Worm (Caenorhabditis elegans) whole organism, late embryonic: ENCODE measurements around the gene dao-6.

Source experiments
- K09A11.1 ChIP-seq: sonication (generic microtip); optimal IDR thresholded peaks from 2 replicates; lab custom pipeline; 2017; ENCODE audit warnings: antibody characterized with exemption, mild to moderate bottlenecking, missing genetic modification characterization, missing compliant biosample characterization; ENCODE audit not compliant: insufficient read depth
- Y22D7AL.16 ChIP-seq: sonication (generic microtip); optimal IDR thresholded peaks from 2 replicates; lab custom pipeline; 2016; ENCODE audit warnings: missing genetic modification characterization, missing compliant biosample characterization
- ama-1 ChIP-seq: fragments of 150-350 bp; optimal IDR thresholded peaks from 2 replicates; lab custom pipeline; 2014
- ceh-19 ChIP-seq: fragments of 200-800 bp; sonication (Bioruptor generic); optimal IDR thresholded peaks from 2 replicates; lab custom pipeline; 2018; ENCODE audit warnings: mild to moderate bottlenecking, missing genetic modification characterization, missing compliant biosample characterization
- ceh-2 ChIP-seq: sonication (generic microtip); optimal IDR thresholded peaks from 2 replicates; lab custom pipeline; 2016; ENCODE audit warnings: missing genotype, missing genetic modification characterization, missing compliant biosample characterization
- ceh-24 ChIP-seq: sonication (generic microtip); optimal IDR thresholded peaks from 2 replicates; lab custom pipeline; 2016; ENCODE audit warnings: mild to moderate bottlenecking, missing genetic modification characterization, missing compliant biosample characterization
- ceh-6 ChIP-seq: fragments of 200-800 bp; sonication (Bioruptor generic); optimal IDR thresholded peaks from 2 replicates; lab custom pipeline; 2018; ENCODE audit warnings: mild to moderate bottlenecking, missing genetic modification characterization, missing compliant biosample characterization
- dmd-4 ChIP-seq: sonication (generic microtip); optimal IDR thresholded peaks from 2 replicates; lab custom pipeline; 2016; ENCODE audit warnings: borderline replicate concordance, missing genetic modification characterization, missing compliant biosample characterization
- dve-1 ChIP-seq: sonication (generic microtip); optimal IDR thresholded peaks from 2 replicates; lab custom pipeline; 2017; ENCODE audit warnings: antibody characterized with exemption, mild to moderate bottlenecking, missing genetic modification characterization, missing compliant biosample characterization
- elt-2 ChIP-seq: sonication (generic microtip); optimal IDR thresholded peaks from 2 replicates; lab custom pipeline; 2016; ENCODE audit warnings: missing genetic modification reagents, missing genetic modification characterization, missing compliant biosample characterization
- ets-4 ChIP-seq: sonication (generic microtip); optimal IDR thresholded peaks from 2 replicates; lab custom pipeline; 2016; ENCODE audit warnings: missing genetic modification characterization, missing compliant biosample characterization
- fax-1 ChIP-seq: sonication (generic microtip); optimal IDR thresholded peaks from 2 replicates; lab custom pipeline; 2016; ENCODE audit warnings: missing genotype, missing genetic modification characterization, missing compliant biosample characterization
- fkh-10 ChIP-seq: fragments of 150-350 bp; optimal IDR thresholded peaks from 2 replicates; lab custom pipeline; 2014; ENCODE audit warnings: missing biosample characterization, missing genetic modification reagents, missing genetic modification characterization
- hlh-13 ChIP-seq: fragments of 200-800 bp; sonication (Bioruptor generic); optimal IDR thresholded peaks from 2 replicates; lab custom pipeline; 2018; ENCODE audit warnings: mild to moderate bottlenecking, missing genetic modification characterization, missing compliant biosample characterization
- hlh-30 ChIP-seq: sonication (generic microtip); optimal IDR thresholded peaks from 2 replicates; lab custom pipeline; 2017; ENCODE audit warnings: antibody characterized with exemption, missing genetic modification characterization, missing compliant biosample characterization; ENCODE audit not compliant: insufficient read depth
- lim-6 ChIP-seq: sonication (generic microtip); optimal IDR thresholded peaks from 2 replicates; lab custom pipeline; 2016; ENCODE audit warnings: missing genetic modification characterization, missing compliant biosample characterization
- pag-3 ChIP-seq: sonication (generic microtip); optimal IDR thresholded peaks from 2 replicates; lab custom pipeline; 2016; ENCODE audit warnings: missing compliant biosample characterization, missing genetic modification characterization, borderline replicate concordance
- pax-1 ChIP-seq: fragments of 150-350 bp; optimal IDR thresholded peaks from 2 replicates; lab custom pipeline; 2014; ENCODE audit warnings: missing biosample characterization, missing genetic modification characterization
- pqm-1 ChIP-seq: sonication (generic microtip); optimal IDR thresholded peaks from 2 replicates; lab custom pipeline; 2016; ENCODE audit warnings: missing genetic modification characterization, missing compliant biosample characterization
- pros-1 ChIP-seq: fragments of 150-350 bp; optimal IDR thresholded peaks from 2 replicates; lab custom pipeline; 2014; ENCODE audit warnings: missing biosample characterization, missing genetic modification reagents, missing genetic modification characterization
- ref-2 ChIP-seq: sonication (generic microtip); optimal IDR thresholded peaks from 2 replicates; lab custom pipeline; 2016; ENCODE audit warnings: missing genetic modification characterization, missing compliant biosample characterization
- rnt-1 ChIP-seq: sonication (generic microtip); optimal IDR thresholded peaks from 2 replicates; lab custom pipeline; 2016; ENCODE audit warnings: missing genetic modification characterization, missing compliant biosample characterization
- sdc-2 ChIP-seq: sonication (generic microtip); optimal IDR thresholded peaks from 2 replicates; lab custom pipeline; 2016; ENCODE audit warnings: missing genotype, missing genetic modification characterization, missing compliant biosample characterization
- sox-2 ChIP-seq: fragments of 200-800 bp; sonication (Bioruptor generic); IDR thresholded peaks from 2 replicates; pipeline ENCODE4 v1.3.6; 2022; ENCODE audit warnings: missing genetic modification reagents, missing genetic modification characterization, missing compliant biosample characterization
- tbx-2 ChIP-seq: sonication (generic microtip); optimal IDR thresholded peaks from 2 replicates; lab custom pipeline; 2016; ENCODE audit warnings: missing genetic modification characterization, missing compliant biosample characterization
- ttx-3 ChIP-seq: sonication (generic microtip); optimal IDR thresholded peaks from 2 replicates; lab custom pipeline; 2016; ENCODE audit warnings: missing genetic modification reagents, missing genetic modification characterization, missing compliant biosample characterization
- unc-3 ChIP-seq, 2 experiments: fragments of 200-800 bp in 1 of 2; sonication (Bioruptor generic) in 1 of 2; sonication (generic microtip) in 1 of 2; conservative IDR thresholded peaks in 1 of 2; optimal IDR thresholded peaks in 1 of 2; 2 replicates each; pipeline versions ENCODE4 v1.3.6 to Lab custom; 2016 to 2022; ENCODE audit warnings: missing compliant biosample characterization in 2 of 2, missing genetic modification characterization in 2 of 2, missing genetic modification reagents in 1 of 2

dao-6 gene

DNA sequence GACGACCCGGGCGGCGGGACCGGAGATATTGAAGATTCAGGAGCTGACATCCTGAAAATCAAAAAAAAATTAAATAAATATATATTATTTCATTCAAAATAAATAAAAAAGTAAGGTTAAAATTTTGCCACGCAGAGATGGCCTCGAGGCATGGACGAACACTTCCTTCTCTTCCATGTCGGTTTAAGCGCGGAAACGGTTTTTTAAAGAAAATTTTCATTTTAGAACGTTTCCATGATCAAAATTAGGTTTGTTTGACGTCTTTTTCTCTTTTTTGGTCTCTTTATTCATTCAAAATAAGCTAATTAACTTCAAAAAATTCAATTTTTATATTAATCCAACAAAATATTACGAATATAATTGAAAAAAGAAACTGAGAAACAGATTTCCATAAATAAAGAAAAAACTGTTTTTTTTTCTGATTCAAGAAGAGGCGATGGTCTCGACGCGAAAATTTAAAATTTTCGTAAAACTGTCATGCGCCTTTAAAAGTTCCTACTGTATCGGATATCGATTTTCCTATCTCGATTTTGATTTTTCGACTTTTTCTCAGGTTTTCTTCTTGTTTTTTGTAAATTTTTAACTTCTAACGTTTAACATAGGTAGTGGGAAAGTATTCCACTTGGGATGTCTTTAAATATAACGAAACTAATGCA is 26.2 kb upstream of the dao-6 start, which contains the start of gene gcc-2:
Gene gcc-2 (minus strand): TSS at position 51 of the 656 bp plus-strand sequence.
- no peak for TF ChIP-seq dve-1 (tag; lab: Kevin White, UChicago)
- no peak for TF ChIP-seq ttx-3
- no peak for TF ChIP-seq fkh-10 (GFP tag; lab: Kevin White, UChicago)
- TF ChIP-seq pax-1 = no peak

DNA sequence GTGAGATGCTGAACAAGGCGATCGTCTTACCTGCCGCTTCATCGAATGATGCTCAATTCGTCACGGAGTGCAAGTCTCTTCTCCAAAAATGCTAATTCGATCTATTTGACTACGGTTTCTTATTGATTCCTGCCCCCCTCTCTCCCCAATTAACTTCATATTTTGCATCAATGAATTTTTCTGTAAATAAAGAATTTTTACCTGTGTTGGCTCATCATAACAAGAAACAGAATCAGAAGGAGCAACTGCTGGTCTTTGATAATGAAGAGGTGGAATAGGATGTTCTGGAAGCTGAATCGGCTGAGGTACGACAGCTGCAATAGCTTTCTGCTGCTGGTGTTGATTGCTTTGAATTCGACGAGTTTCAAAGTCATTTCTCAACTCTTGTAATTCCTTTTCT is 24.2 kb upstream of the dao-6 start:
- TF ChIP-seq lim-6 (tag; lab: Kevin White, UChicago) (no peak), sox-2 (GFP tag; lab: Robert Waterston, UW) (no peak), dmd-4 (tag; lab: Kevin White, UChicago) (no peak)
- TF ChIP-seq, all 69 proteins: peak for 0

DNA sequence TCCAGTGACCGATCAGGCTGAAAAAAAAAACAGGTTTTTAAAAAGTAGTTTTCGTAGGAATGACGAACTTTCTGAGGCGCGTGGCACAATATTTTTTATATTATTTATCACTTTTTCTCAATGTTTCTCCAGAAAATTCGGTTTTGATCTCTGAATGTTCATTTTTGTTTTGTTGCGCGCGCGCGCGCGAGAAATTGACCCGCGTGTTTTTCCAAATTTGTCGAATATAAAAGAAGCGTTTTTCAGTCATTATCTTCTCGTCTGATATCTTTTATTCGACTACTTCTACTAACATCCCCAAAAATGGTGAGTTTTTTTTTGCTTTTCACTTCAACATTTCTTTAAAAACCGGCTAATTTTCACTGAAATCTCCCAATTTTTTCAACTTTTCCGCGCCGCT is 22.8 kb upstream of the dao-6 start, which contains the start of gene rmd-1:
Gene rmd-1 (plus strand): TSS at position 247 of the 400 bp plus-strand sequence.
- TF ChIP-seq ttx-3 (no peak), pag-3 (no peak), dmd-4 (tag; lab: Kevin White, UChicago) (no peak), unc-3 (GFP tag; conservative IDR thresholded peaks at IDR 0.05; lab: Robert Waterston, UW) (no peak), unc-3 (tag; optimal IDR thresholded peaks at IDR 0.05; lab: Kevin White, UChicago) (no peak), ets-4 (tag; lab: Kevin White, UChicago) (no peak), ref-2 (tag; lab: Kevin White, UChicago) (no peak), pros-1 (no peak), ceh-24 (tag; lab: Kevin White, UChicago) (no peak), Y22D7AL.16 (tag; lab: Kevin White, UChicago) (no peak), K09A11.1 (tag; lab: Kevin White, UChicago) (no peak), rnt-1 (tag; lab: Kevin White, UChicago) (no peak), tbx-2 (no peak)

- TF ChIP-seq ceh-19 (GFP tag; lab: Kevin White, UChicago) (no peak), ceh-6 (no peak), pag-3 (no peak), pqm-1 (tag; lab: Kevin White, UChicago) (no peak), K09A11.1 (tag; lab: Kevin White, UChicago) (no peak), fkh-10 (GFP tag; lab: Kevin White, UChicago) (no peak), ama-1 (lab: Kevin White, UChicago) (no peak)
Observed at ce11 chrIII:9757414-9757813, 21.4 kb upstream of the dao-6 start, which contains the start of gene vps-53. Gene vps-53 (minus strand): TSS chrIII:9757514.

- TF ChIP-seq elt-2 (tag; lab: Kevin White, UChicago) (no peak), K09A11.1 (tag; lab: Kevin White, UChicago) (no peak), ref-2 (tag; lab: Kevin White, UChicago) (no peak)
Observed at ce11 chrIII:9752852-9753251, 16.9 kb upstream of the dao-6 start, which contains the start of gene ech-6. Gene ech-6 (minus strand): TSS chrIII:9752883.

ce11 chrIII:9751074-9751473 is 15.1 kb upstream of the dao-6 start, which contains the start of gene T05G5.5:
Gene T05G5.5 (minus strand): TSS chrIII:9751432.
- TF ChIP-seq rnt-1 (tag; lab: Kevin White, UChicago) (no peak), ceh-2 (tag; lab: Kevin White, UChicago) (no peak), fax-1 (tag; lab: Kevin White, UChicago) (no peak), hlh-30 (tag; lab: Kevin White, UChicago) (no peak), pqm-1 (tag; lab: Kevin White, UChicago) (no peak), hlh-13 (GFP tag; lab: Kevin White, UChicago) (no peak), sdc-2 (tag; lab: Kevin White, UChicago) (no peak), pax-1 (no peak), elt-2 (tag; lab: Kevin White, UChicago) (no peak), ceh-19 (GFP tag; lab: Kevin White, UChicago) (no peak)
